Fruit fly (Drosophila melanogaster): ENCODE measurements around the gene jvl.

Gene jvl

dm6 chr3R:14731061-14731780 lies 10.2 kb upstream of the jvl start, which contains the start of gene CG7530 (continued):
- TF ChIP-seq cg (GFP tag; optimal IDR thresholded peaks at IDR 0.05), result no peak
- TF ChIP-seq CG9215 (GFP tag; IDR thresholded peaks at IDR 0.05), result no peak
- 0 out of 2 replicates have a peak, but pooled peaks have one; percentile 49 for TF ChIP-seq CG11696 (GFP tag; IDR thresholded peaks at IDR 0.05)
- TF ChIP-seq Fer1 (GFP tag; optimal IDR thresholded peaks at IDR 0.05), result no peak
- no peak for TF ChIP-seq salm (tag; optimal IDR thresholded peaks at IDR 0.05)
- TF ChIP-seq sob (GFP tag; IDR thresholded peaks at IDR 0.05), result no peak
- no peak for TF ChIP-seq Doc2 (GFP tag; IDR thresholded peaks at IDR 0.05)
- no peak for TF ChIP-seq CG31365 (tag; optimal IDR thresholded peaks at IDR 0.05)
- TF ChIP-seq Dll (GFP tag; IDR thresholded peaks at IDR 0.05; ENCODE audit: partially characterized antibody), result peak; percentile 21; the same call in 1 of the 4 replicates
- no peak for TF ChIP-seq CG11695 (GFP tag; IDR thresholded peaks at IDR 0.05)
- TF ChIP-seq CG14860 (GFP tag; IDR thresholded peaks at IDR 0.05; ENCODE audit: partially characterized antibody), result no peak
- TF ChIP-seq ewg (GFP tag; optimal IDR thresholded peaks at IDR 0.05), result no peak
- no peak for TF ChIP-seq CG10209 (GFP tag; optimal IDR thresholded peaks at IDR 0.05)
- no peak for TF ChIP-seq CG10543 (GFP tag; optimal IDR thresholded peaks at IDR 0.05)
- TF ChIP-seq Fer3 (tag; optimal IDR thresholded peaks at IDR 0.05), result no peak
- TF ChIP-seq Spps (tag; optimal IDR thresholded peaks at IDR 0.05), result no peak
- no peak for TF ChIP-seq grau (tag; optimal IDR thresholded peaks at IDR 0.05)
- TF ChIP-seq bbx (GFP tag; IDR thresholded peaks at IDR 0.05; ENCODE audit: partially characterized antibody), result no peak
- TF ChIP-seq ci (GFP tag; IDR thresholded peaks at IDR 0.05), result 0 out of 3 replicates have a peak, but pooled peaks have one; percentile 23
- no peak for TF ChIP-seq sim (GFP tag; IDR thresholded peaks at IDR 0.05)
- TF ChIP-seq Scr (GFP tag; IDR thresholded peaks at IDR 0.05; ENCODE audit: partially characterized antibody), result no peak
- TF ChIP-seq CG4424 (GFP tag; optimal IDR thresholded peaks at IDR 0.05), result no peak
- TF ChIP-seq CG13296 (GFP tag; optimal IDR thresholded peaks at IDR 0.05), result peak; percentile 36
- TF ChIP-seq CG18619 (GFP tag; optimal IDR thresholded peaks at IDR 0.05), result no peak
- no peak for TF ChIP-seq lilli (GFP tag; optimal IDR thresholded peaks at IDR 0.05)
- no peak for TF ChIP-seq CG16815 (GFP tag; optimal IDR thresholded peaks at IDR 0.05)
- TF ChIP-seq CG15269 (tag; optimal IDR thresholded peaks at IDR 0.05), result no peak
- peak; percentile 5 for TF ChIP-seq corto (GFP tag; optimal IDR thresholded peaks at IDR 0.05)
- no peak for TF ChIP-seq pan (optimal IDR thresholded peaks at IDR 0.05)
- no peak for TF ChIP-seq pan (GFP tag; optimal IDR thresholded peaks at IDR 0.05 in 1 of 2, IDR thresholded peaks at IDR 0.05 in 1 of 2)
- TF ChIP-seq tx (GFP tag; optimal IDR thresholded peaks at IDR 0.05), result no peak
- no peak for TF ChIP-seq ato (GFP tag; IDR thresholded peaks at IDR 0.05; ENCODE audit: partially characterized antibody)
- no peak for TF ChIP-seq CG14667 (GFP tag; IDR thresholded peaks at IDR 0.05)
- TF ChIP-seq disco-r (GFP tag; optimal IDR thresholded peaks at IDR 0.05), result no peak
- TF ChIP-seq CG15011 (GFP tag; optimal IDR thresholded peaks at IDR 0.05), result no peak
- TF ChIP-seq CG10321 (GFP tag; IDR thresholded peaks at IDR 0.05), result no peak
- no peak for TF ChIP-seq CG12744 (GFP tag; optimal IDR thresholded peaks at IDR 0.05)
- TF ChIP-seq crc (GFP tag; optimal IDR thresholded peaks at IDR 0.05), result no peak
- no peak for TF ChIP-seq kah (GFP tag; optimal IDR thresholded peaks at IDR 0.05)
- TF ChIP-seq lab (GFP tag; optimal IDR thresholded peaks at IDR 0.05), result peak; percentile 36
- TF ChIP-seq Mrtf (GFP tag; IDR thresholded peaks at IDR 0.05), result peak; percentile 28; the same call in 1 of the 3 replicates
- no peak for TF ChIP-seq her (GFP tag; optimal IDR thresholded peaks at IDR 0.05)
- TF ChIP-seq yki (optimal IDR thresholded peaks at IDR 0.05), result no peak
- TF ChIP-seq trh (GFP tag; optimal IDR thresholded peaks at IDR 0.05), result no peak
- TF ChIP-seq CG6175 (GFP tag; IDR thresholded peaks at IDR 0.05), result no peak
- 0 out of 2 replicates have a peak, but pooled peaks have one; percentile 32 for TF ChIP-seq CG14014 (GFP tag; IDR thresholded peaks at IDR 0.05)
- no peak for TF ChIP-seq gce (GFP tag; IDR thresholded peaks at IDR 0.05)
- no peak for TF ChIP-seq ac (GFP tag; optimal IDR thresholded peaks at IDR 0.05)
- TF ChIP-seq CG11247 (GFP tag; IDR thresholded peaks at IDR 0.05), result no peak

Measured in whole organism, embryonic.